Fruit fly (Drosophila melanogaster) whole organism, embryonic: ENCODE data around the gene Sqor.

Experiments
- Bgb ChIP-seq: fragments of 200-800 bp; sonication (Bioruptor generic); IDR thresholded peaks from 2 replicates; pipeline ENCODE4 v1.3.6; 2022; ENCODE audit warnings: missing biosample characterization, missing genetic modification characterization; ENCODE audit not compliant: partially characterized antibody
- CG10979 ChIP-seq: fragments of 200-800 bp; sonication (Bioruptor generic); optimal IDR thresholded peaks from 2 replicates; lab custom pipeline; 2018; ENCODE audit warnings: missing biosample characterization, mild to moderate bottlenecking, missing genetic modification characterization, moderate library complexity
- CG11398 ChIP-seq: fragments of 200-800 bp; sonication (Bioruptor generic); optimal IDR thresholded peaks from 2 replicates; lab custom pipeline; 2016; ENCODE audit warnings: missing biosample characterization, missing genetic modification characterization
- CG12219 ChIP-seq: fragments of 200-800 bp; sonication (Bioruptor generic); optimal IDR thresholded peaks from 3 replicates; lab custom pipeline; 2018; ENCODE audit warnings: missing biosample characterization, mild to moderate bottlenecking, missing genetic modification characterization
- CG12659 ChIP-seq: fragments of 200-800 bp; sonication (Bioruptor generic); optimal IDR thresholded peaks from 3 replicates; lab custom pipeline; 2017; ENCODE audit warnings: mild to moderate bottlenecking, missing biosample characterization, missing genetic modification reagents, missing genetic modification characterization
- CG14014 ChIP-seq: fragments of 200-800 bp; sonication (Bioruptor generic); IDR thresholded peaks from 2 replicates; pipeline ENCODE4 v1.3.6; 2022; ENCODE audit warnings: missing biosample characterization, missing genetic modification characterization
- CG14710 ChIP-seq: fragments of 200-800 bp; sonication (Bioruptor generic); optimal IDR thresholded peaks from 3 replicates; lab custom pipeline; 2019; ENCODE audit warnings: missing biosample characterization, mild to moderate bottlenecking, missing genetic modification characterization, moderate library complexity
- CG1832 ChIP-seq: fragments of 200-800 bp; sonication (Bioruptor generic); optimal IDR thresholded peaks from 2 replicates; lab custom pipeline; 2017; ENCODE audit warnings: missing biosample characterization, mild to moderate bottlenecking, missing genetic modification characterization, inconsistent platforms
- CG18764 ChIP-seq: fragments of 200-800 bp; sonication (Bioruptor generic); optimal IDR thresholded peaks from 3 replicates; lab custom pipeline; 2016; ENCODE audit warnings: missing biosample characterization, missing genetic modification characterization
- CG3065 ChIP-seq: fragments of 200-800 bp; sonication (Bioruptor generic); optimal IDR thresholded peaks from 2 replicates; lab custom pipeline; 2016; ENCODE audit warnings: missing biosample characterization, missing genetic modification characterization
- CG31441 ChIP-seq: fragments of 200-800 bp; sonication (Bioruptor generic); IDR thresholded peaks from 2 replicates; pipeline ENCODE4 v1.3.6; 2022; ENCODE audit warnings: missing biosample characterization, missing genetic modification characterization
- CG3726 ChIP-seq: fragments of 200-800 bp; sonication (Bioruptor generic); IDR thresholded peaks from 3 replicates; pipeline ENCODE4, ENCODE4 v1.3.6; 2022; ENCODE audit warnings: missing biosample characterization, missing genetic modification characterization
- CG43689 ChIP-seq: fragments of 200-800 bp; sonication (Bioruptor generic); IDR thresholded peaks from 2 replicates; pipeline ENCODE4 v1.3.6; 2022; ENCODE audit warnings: missing biosample characterization, missing genetic modification characterization
- CG4404 ChIP-seq: fragments of 200-800 bp; sonication (Bioruptor generic); IDR thresholded peaks from 2 replicates; pipeline ENCODE4 v1.3.6; 2022; ENCODE audit warnings: missing biosample characterization, missing genetic modification characterization
- CG4424 ChIP-seq: fragments of 200-800 bp; sonication (Bioruptor generic); optimal IDR thresholded peaks from 3 replicates; lab custom pipeline; 2016; ENCODE audit warnings: missing biosample characterization, missing genetic modification characterization
- CG4617 ChIP-seq: fragments of 200-800 bp; sonication (Bioruptor generic); optimal IDR thresholded peaks from 3 replicates; lab custom pipeline; 2016; ENCODE audit warnings: missing biosample characterization, missing genetic modification characterization, borderline replicate concordance
- CG6272 ChIP-seq: fragments of 200-800 bp; sonication (Bioruptor generic); IDR thresholded peaks from 2 replicates; pipeline ENCODE4 v1.3.6; 2022; ENCODE audit warnings: missing biosample characterization, missing genetic modification characterization
- CG7928 ChIP-seq: fragments of 200-800 bp; sonication (Bioruptor generic); optimal IDR thresholded peaks from 2 replicates; lab custom pipeline; 2017; ENCODE audit warnings: missing biosample characterization, mild to moderate bottlenecking, missing genetic modification characterization
- CHES-1-like ChIP-seq: fragments of 200-800 bp; sonication (Bioruptor generic); optimal IDR thresholded peaks from 2 replicates; lab custom pipeline; 2016; ENCODE audit warnings: missing biosample characterization, missing genetic modification characterization
- CrebB ChIP-seq: fragments of 200-800 bp; sonication (Bioruptor generic); optimal IDR thresholded peaks from 3 replicates; lab custom pipeline; 2018; ENCODE audit warnings: missing biosample characterization, mild to moderate bottlenecking, missing genetic modification characterization
- Dfd ChIP-seq, 2 experiments: fragments of >200 bp; optimal IDR thresholded peaks; 2 replicates each; lab custom pipeline; 2017; ENCODE audit warnings: missing biosample characterization in 2 of 2, missing genetic modification characterization in 2 of 2
- Dip3 ChIP-seq: fragments of 200-800 bp; sonication (Bioruptor generic); optimal IDR thresholded peaks from 3 replicates; lab custom pipeline; 2016; ENCODE audit warnings: missing biosample characterization, missing genetic modification characterization
- Doc3 ChIP-seq: fragments of 200-800 bp; sonication (Bioruptor generic); IDR thresholded peaks from 3 replicates; pipeline ENCODE4 v1.3.6; 2022; ENCODE audit warnings: missing biosample characterization, missing genetic modification characterization; ENCODE audit not compliant: partially characterized antibody
- Eip74EF ChIP-seq, 2 experiments: fragments of 200-800 bp in 1 of 2; fragments of >200 bp in 1 of 2; sonication (Bioruptor generic) in 1 of 2; optimal IDR thresholded peaks; 2 replicates each; lab custom pipeline; 2017 to 2019; ENCODE audit warnings: missing biosample characterization in 2 of 2, missing genetic modification characterization in 2 of 2, mild to moderate bottlenecking in 1 of 2, moderate library complexity in 1 of 2
- Ets97D ChIP-seq: fragments of 200-800 bp; sonication (Bioruptor generic); optimal IDR thresholded peaks from 3 replicates; lab custom pipeline; 2016; ENCODE audit warnings: missing biosample characterization, missing genetic modification characterization
- Hsf ChIP-seq: fragments of 200-800 bp; sonication (Bioruptor generic); optimal IDR thresholded peaks from 3 replicates; lab custom pipeline; 2016; ENCODE audit warnings: missing biosample characterization, missing genetic modification characterization
- Kr ChIP-seq: fragments of 200-800 bp; sonication (Bioruptor generic); optimal IDR thresholded peaks from 2 replicates; lab custom pipeline; 2017; ENCODE audit warnings: missing biosample characterization, mild to moderate bottlenecking, missing genetic modification characterization
- MBD-R2 ChIP-seq: fragments of 200-800 bp; sonication (Bioruptor generic); IDR thresholded peaks from 2 replicates; pipeline ENCODE4 v1.3.6; 2022; ENCODE audit warnings: missing biosample characterization, missing genetic modification characterization
- Max ChIP-seq: fragments of 200-800 bp; sonication (Bioruptor generic); optimal IDR thresholded peaks from 2 replicates; lab custom pipeline; 2016; ENCODE audit warnings: missing biosample characterization, mild to moderate bottlenecking, missing genetic modification characterization
- Neu2 ChIP-seq: fragments of 200-800 bp; sonication (Bioruptor generic); optimal IDR thresholded peaks from 3 replicates; lab custom pipeline; 2016; ENCODE audit warnings: missing biosample characterization, missing genetic modification characterization, borderline replicate concordance
- PHDP ChIP-seq: fragments of 200-800 bp; sonication (Bioruptor generic); optimal IDR thresholded peaks from 3 replicates; lab custom pipeline; 2018; ENCODE audit warnings: missing biosample characterization, mild to moderate bottlenecking, missing genetic modification characterization, moderate library complexity
- Pdp1 ChIP-seq, 2 experiments: fragments of 200-800 bp; sonication (Bioruptor generic); optimal IDR thresholded peaks; 3 replicates each; lab custom pipeline; 2016; ENCODE audit warnings: missing biosample characterization in 2 of 2, missing genetic modification characterization in 2 of 2, mild to moderate bottlenecking in 1 of 2, moderate library complexity in 1 of 2
- abd-A ChIP-seq: fragments of 200-800 bp; sonication (Bioruptor generic); optimal IDR thresholded peaks from 3 replicates; lab custom pipeline; 2019; ENCODE audit warnings: missing biosample characterization, mild to moderate bottlenecking, missing genetic modification characterization, moderate library complexity
- ato ChIP-seq: fragments of 200-800 bp; sonication (Bioruptor generic); IDR thresholded peaks from 2 replicates; pipeline ENCODE4 v1.3.6; 2022; ENCODE audit warnings: missing biosample characterization, missing genetic modification characterization; ENCODE audit not compliant: partially characterized antibody
- cas ChIP-seq: fragments of 200-800 bp; sonication (Bioruptor generic); IDR thresholded peaks from 2 replicates; pipeline ENCODE4 v1.3.6; 2022; ENCODE audit warnings: missing biosample characterization, missing genetic modification characterization
- ewg ChIP-seq: fragments of 200-800 bp; sonication (Bioruptor generic); optimal IDR thresholded peaks from 3 replicates; lab custom pipeline; 2017; ENCODE audit warnings: mild to moderate bottlenecking, missing biosample characterization, missing genetic modification reagents, missing genetic modification characterization
- fd96Cb ChIP-seq: fragments of 200-800 bp; sonication (Bioruptor generic); optimal IDR thresholded peaks from 2 replicates; lab custom pipeline; 2018; ENCODE audit warnings: missing biosample characterization, mild to moderate bottlenecking, missing genetic modification characterization, moderate library complexity
- ftz-f1 ChIP-seq: fragments of 200-800 bp; sonication (Bioruptor generic); optimal IDR thresholded peaks from 2 replicates; lab custom pipeline; 2016; ENCODE audit warnings: missing biosample characterization, missing genetic modification characterization
- jing ChIP-seq: fragments of 200-800 bp; sonication (Bioruptor generic); optimal IDR thresholded peaks from 2 replicates; lab custom pipeline; 2018; ENCODE audit warnings: missing biosample characterization, mild to moderate bottlenecking, missing genetic modification characterization
- kay ChIP-seq: fragments of 200-800 bp; sonication (Bioruptor generic); optimal IDR thresholded peaks from 2 replicates; lab custom pipeline; 2016; ENCODE audit warnings: missing biosample characterization, missing genetic modification characterization
- nerfin-2 ChIP-seq: fragments of 200-800 bp; sonication (Bioruptor generic); IDR thresholded peaks from 2 replicates; pipeline ENCODE4 v1.3.6; 2022; ENCODE audit warnings: missing biosample characterization, missing genetic modification characterization; ENCODE audit not compliant: partially characterized antibody
- prd ChIP-seq, 3 experiments: fragments of >200 bp in 2 of 3; fragments of 200-800 bp in 1 of 3; sonication (Bioruptor generic) in 1 of 3; optimal IDR thresholded peaks in 2 of 3; IDR thresholded peaks in 1 of 3; 2 replicates in 2 of 3; 3 replicates in 1 of 3; pipeline versions ENCODE4 v1.3.6 to Lab custom; 2017 to 2022; ENCODE audit warnings: missing biosample characterization in 1 of 3, missing genetic modification characterization in 1 of 3
- sna ChIP-seq: fragments of 200-800 bp; sonication (Bioruptor generic); IDR thresholded peaks from 2 replicates; pipeline ENCODE4 v1.3.6; 2022; ENCODE audit warnings: missing biosample characterization, missing genetic modification characterization; ENCODE audit not compliant: partially characterized antibody
- so ChIP-seq: fragments of 200-800 bp; sonication (Bioruptor generic); IDR thresholded peaks from 3 replicates; pipeline ENCODE4 v1.3.6; 2022; ENCODE audit warnings: missing biosample characterization, missing genetic modification characterization
- sob ChIP-seq: fragments of 200-800 bp; sonication (Bioruptor generic); IDR thresholded peaks from 2 replicates; pipeline ENCODE4 v1.3.6; 2022; ENCODE audit warnings: missing biosample characterization, missing genetic modification characterization
- tap ChIP-seq: fragments of 200-800 bp; optimal IDR thresholded peaks from 3 replicates; lab custom pipeline; 2019; ENCODE audit warnings: missing biosample characterization, mild to moderate bottlenecking, missing genetic modification characterization, moderate library complexity
- twi ChIP-seq: fragments of 200-800 bp; optimal IDR thresholded peaks from 2 replicates; lab custom pipeline; 2019; ENCODE audit warnings: missing biosample characterization, mild to moderate bottlenecking, missing genetic modification characterization, moderate library complexity
- wor ChIP-seq: fragments of 200-800 bp; sonication (Bioruptor generic); IDR thresholded peaks from 2 replicates; pipeline ENCODE4 v1.3.6; 2022; ENCODE audit warnings: missing biosample characterization, missing genetic modification characterization

Sqor gene

DNA sequence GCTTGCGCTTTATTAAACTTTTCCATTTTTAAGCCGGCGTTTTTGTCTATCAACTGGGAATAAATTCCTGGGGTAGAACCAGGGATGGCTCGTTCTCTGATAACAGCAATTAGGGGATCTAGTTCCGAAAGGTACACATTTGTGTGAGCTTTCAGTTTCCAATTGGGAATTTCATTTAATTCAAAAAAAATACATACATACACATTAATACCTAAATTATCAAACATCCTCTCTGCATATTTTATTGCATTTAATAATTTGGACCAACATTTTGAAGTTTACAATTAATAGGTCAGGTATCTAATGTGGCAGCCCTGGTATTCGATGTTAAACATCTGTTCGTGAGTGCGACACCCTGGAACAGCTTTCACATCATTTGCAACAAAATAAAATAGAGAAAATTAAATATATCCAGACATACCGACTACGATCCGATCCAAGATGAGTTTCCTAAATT lies 19.2 kb downstream of the Sqor start, which contains the start of the genes CG15011 and CG1309 (continued):
- peak; percentile 65 for TF ChIP-seq CrebB
- TF ChIP-seq Kr, result no peak
- peak; percentile 82 to 88 for TF ChIP-seq Pdp1 (GFP tag; optimal IDR thresholded peaks at IDR 0.05; lab: Kevin White, UChicago)
- TF ChIP-seq CG12659, result peak; percentile 84
- peak; percentile 58 for TF ChIP-seq Ets97D (GFP tag; lab: Kevin White, UChicago)
- TF ChIP-seq CG12219 (GFP tag; lab: Kevin White, UChicago), result peak; percentile 50
- TF ChIP-seq Dfd (GFP tag; optimal IDR thresholded peaks at IDR 0.05; lab: Kevin White, UChicago), result no peak
- TF ChIP-seq Eip74EF (GFP tag; optimal IDR thresholded peaks at IDR 0.05; lab: Kevin White, UChicago), result peak in 1 of 2 experiments; percentile 53
- TF ChIP-seq CG3065, result peak; percentile 54
- TF ChIP-seq Max, result peak; percentile 84
- 0 out of 3 replicates have a peak, but pooled peaks have one; percentile 40 for TF ChIP-seq Doc3 (GFP tag; lab: Robert Waterston, UW)
- peak; percentile 63 for TF ChIP-seq wor (GFP tag; lab: Robert Waterston, UW)
- peak; percentile 85 for TF ChIP-seq abd-A (tag; lab: Kevin White, UChicago)
- TF ChIP-seq CG4404 (GFP tag; lab: Robert Waterston, UW), result peak; percentile 66
- peak; percentile 91 for TF ChIP-seq Hsf (GFP tag; lab: Kevin White, UChicago)
- peak; percentile 75 for TF ChIP-seq CG18764
- TF ChIP-seq CG31441 (GFP tag; lab: Robert Waterston, UW), result peak; percentile 76
- peak; percentile 73; the same call in 1 of the 3 replicates for TF ChIP-seq so (GFP tag; lab: Robert Waterston, UW)
- TF ChIP-seq CG10979 (tag; lab: Kevin White, UChicago), result peak; percentile 81
- peak; percentile 78 for TF ChIP-seq sob (GFP tag; lab: Robert Waterston, UW)
- TF ChIP-seq PHDP, result peak; percentile 83
- peak; percentile 92 for TF ChIP-seq CG14710 (tag; lab: Kevin White, UChicago)
- TF ChIP-seq Neu2 (GFP tag; lab: Kevin White, UChicago), result peak; percentile 48
- TF ChIP-seq kay (GFP tag; lab: Kevin White, UChicago), result peak; percentile 72
- TF ChIP-seq jing, result no peak
- peak; percentile 88 for TF ChIP-seq CHES-1-like (GFP tag; lab: Kevin White, UChicago)
- TF ChIP-seq nerfin-2, result no peak
- TF ChIP-seq twi (tag; lab: Kevin White, UChicago), result peak; percentile 83
- TF ChIP-seq MBD-R2 (GFP tag; lab: Robert Waterston, UW), result peak; percentile 97
- peak; percentile 79 for TF ChIP-seq CG6272 (GFP tag; lab: Robert Waterston, UW)
- peak; percentile 42 for TF ChIP-seq ewg (GFP tag; lab: Kevin White, UChicago)
- TF ChIP-seq CG1832 (GFP tag; lab: Kevin White, UChicago), result no peak
- TF ChIP-seq CG43689, result 0 out of 2 replicates have a peak, but pooled peaks have one; percentile 29
- TF ChIP-seq CG4424 (GFP tag; lab: Kevin White, UChicago), result peak; percentile 86
- no peak; the same call in 1 of the 2 replicates for TF ChIP-seq Bgb (GFP tag; lab: Robert Waterston, UW)
- peak; percentile 80 for TF ChIP-seq Dip3 (GFP tag; lab: Kevin White, UChicago)
- TF ChIP-seq CG11398, result peak; percentile 65
- TF ChIP-seq CG4617 (GFP tag; lab: Kevin White, UChicago), result peak; percentile 91
- TF ChIP-seq ato (GFP tag; lab: Robert Waterston, UW), result no peak
- TF ChIP-seq CG7928 (GFP tag; lab: Kevin White, UChicago), result peak; percentile 100
- peak; percentile 67 for TF ChIP-seq tap (tag; lab: Kevin White, UChicago)
- TF ChIP-seq cas (GFP tag; lab: Robert Waterston, UW), result 0 out of 2 replicates have a peak, but pooled peaks have one; percentile 31
- TF ChIP-seq sna (GFP tag; lab: Robert Waterston, UW), result no peak
- no peak for TF ChIP-seq ftz-f1
- peak; percentile 71 for TF ChIP-seq CG14014 (GFP tag; lab: Robert Waterston, UW)
- TF ChIP-seq prd (optimal IDR thresholded peaks at IDR 0.05; lab: Kevin White, UChicago), result no peak
- peak; percentile 88 for TF ChIP-seq prd (GFP tag; IDR thresholded peaks at IDR 0.05; lab: Robert Waterston, UW)
- peak; percentile 77 for TF ChIP-seq fd96Cb
- TF ChIP-seq CG3726, result peak; percentile 64; the same call in 2 of the 3 replicates
